Worm (Caenorhabditis elegans) whole organism, L4 larva: ENCODE results near the gene F14E5.8.

Experiments
- D1046.2 ChIP-seq: fragments of 200-800 bp; sonication (Bioruptor generic); IDR thresholded peaks from 2 replicates; pipeline ENCODE4 v1.3.6; 2022; ENCODE audit warnings: missing genetic modification characterization, missing compliant biosample characterization
- F37D6.2 ChIP-seq: sonication (generic microtip); optimal IDR thresholded peaks from 2 replicates; lab custom pipeline; 2016; ENCODE audit warnings: mild to moderate bottlenecking, missing genetic modification characterization, missing compliant biosample characterization
- F49E8.2 ChIP-seq: sonication (generic microtip); optimal IDR thresholded peaks from 2 replicates; lab custom pipeline; 2016; ENCODE audit warnings: missing compliant biosample characterization, mild to moderate bottlenecking, missing genetic modification characterization, borderline replicate concordance
- Y48G9A.11 ChIP-seq: fragments of 200-800 bp; sonication (Bioruptor generic); IDR thresholded peaks from 2 replicates; pipeline ENCODE4 v1.3.6; 2022; ENCODE audit warnings: missing genetic modification reagents, missing genetic modification characterization, missing compliant biosample characterization
- Y5F2A.4 ChIP-seq: fragments of 200-800 bp; sonication (Bioruptor generic); optimal IDR thresholded peaks from 2 replicates; lab custom pipeline; 2018; ENCODE audit warnings: mild to moderate bottlenecking, missing genetic modification characterization, missing compliant biosample characterization
- ZK546.5 ChIP-seq, 2 experiments: sonication (generic microtip); optimal IDR thresholded peaks; 2 replicates each; lab custom pipeline; 2017; ENCODE audit warnings: missing biosample characterization in 2 of 2, missing genetic modification characterization in 2 of 2
- attf-4 ChIP-seq: sonication (generic microtip); optimal IDR thresholded peaks from 3 replicates; lab custom pipeline; 2017; ENCODE audit warnings: missing biosample characterization, missing genetic modification characterization
- ceh-28 ChIP-seq: fragments of 150-350 bp; optimal IDR thresholded peaks from 2 replicates; lab custom pipeline; 2014; ENCODE audit warnings: missing biosample characterization, missing genetic modification reagents, missing genetic modification characterization
- ceh-44 ChIP-seq: fragments of 200-800 bp; sonication (Bioruptor generic); IDR thresholded peaks from 2 replicates; pipeline ENCODE4 v1.3.6; 2022; ENCODE audit warnings: missing genetic modification reagents, missing genetic modification characterization, missing compliant biosample characterization
- ceh-82 ChIP-seq: sonication (generic microtip); optimal IDR thresholded peaks from 2 replicates; lab custom pipeline; 2017; ENCODE audit warnings: missing biosample characterization, missing genetic modification characterization
- ces-1 ChIP-seq: fragments of 150-350 bp; sonication (generic microtip); optimal IDR thresholded peaks from 4 replicates; lab custom pipeline; 2014; ENCODE audit warnings: missing biosample characterization, missing genetic modification reagents, missing genetic modification characterization
- daf-12 ChIP-seq: fragments of 150-350 bp; optimal IDR thresholded peaks from 2 replicates; lab custom pipeline; 2014; ENCODE audit warnings: missing biosample characterization, missing genetic modification reagents, missing genetic modification characterization
- daf-16 ChIP-seq, 3 experiments: sonication (generic microtip); optimal IDR thresholded peaks; 2 replicates each; lab custom pipeline; 2016 to 2017; ENCODE audit warnings: missing genetic modification characterization in 3 of 3, missing genetic modification reagents in 3 of 3, mild to moderate bottlenecking in 2 of 3, missing compliant biosample characterization in 2 of 3, missing biosample characterization in 1 of 3, moderate library complexity in 1 of 3
- daf-19 ChIP-seq: fragments of 200-800 bp; sonication (Bioruptor generic); conservative IDR thresholded peaks from 2 replicates; pipeline ENCODE4 v1.3.6; 2022; ENCODE audit warnings: missing genetic modification characterization, missing compliant biosample characterization
- dmd-6 ChIP-seq: fragments of 200-800 bp; sonication (Bioruptor generic); IDR thresholded peaks from 2 replicates; pipeline ENCODE4 v1.3.6; 2022; ENCODE audit warnings: missing genetic modification reagents, missing genetic modification characterization, missing compliant biosample characterization
- dmd-8 ChIP-seq: fragments of 200-800 bp; sonication (Bioruptor generic); IDR thresholded peaks from 2 replicates; pipeline ENCODE4 v1.3.6; 2022; ENCODE audit warnings: missing genetic modification characterization, missing compliant biosample characterization
- dpl-1 ChIP-seq: fragments of 150-350 bp; optimal IDR thresholded peaks from 2 replicates; lab custom pipeline; 2014; ENCODE audit warnings: missing biosample characterization, missing genetic modification reagents, missing genetic modification characterization
- dve-1 ChIP-seq: sonication (generic microtip); optimal IDR thresholded peaks from 2 replicates; lab custom pipeline; 2017; ENCODE audit warnings: antibody characterized with exemption, mild to moderate bottlenecking, missing genetic modification characterization, missing compliant biosample characterization; ENCODE audit not compliant: insufficient read depth
- fos-1 ChIP-seq: fragments of 150-350 bp; optimal IDR thresholded peaks from 2 replicates; lab custom pipeline; 2014; ENCODE audit warnings: missing biosample characterization, missing genetic modification characterization
- gei-8 ChIP-seq: fragments of 200-800 bp; sonication (Bioruptor generic); optimal IDR thresholded peaks from 2 replicates; lab custom pipeline; 2018; ENCODE audit warnings: mild to moderate bottlenecking, missing genetic modification characterization, missing compliant biosample characterization
- hlh-11 ChIP-seq: fragments of 200-800 bp; sonication (Bioruptor generic); optimal IDR thresholded peaks from 2 replicates; lab custom pipeline; 2018; ENCODE audit warnings: mild to moderate bottlenecking, missing genetic modification characterization, missing compliant biosample characterization
- jun-1 ChIP-seq: fragments of 150-350 bp; optimal IDR thresholded peaks from 2 replicates; lab custom pipeline; 2014; ENCODE audit warnings: missing biosample characterization, missing genetic modification reagents, missing genetic modification characterization
- lim-7 ChIP-seq: fragments of 200-800 bp; sonication (Bioruptor generic); IDR thresholded peaks from 2 replicates; pipeline ENCODE4 v1.3.6; 2022; ENCODE audit warnings: missing genetic modification characterization, missing compliant biosample characterization
- lin-15B ChIP-seq: fragments of 150-350 bp; sonication (generic microtip); optimal IDR thresholded peaks from 3 replicates; lab custom pipeline; 2014; ENCODE audit warnings: missing biosample characterization, missing genetic modification characterization
- lin-29 ChIP-seq: fragments of 200-800 bp; sonication (Bioruptor generic); IDR thresholded peaks from 2 replicates; pipeline ENCODE4 v1.3.6; 2022; ENCODE audit warnings: missing genetic modification reagents, missing genetic modification characterization, missing compliant biosample characterization
- lir-3 ChIP-seq: sonication (generic microtip); optimal IDR thresholded peaks from 2 replicates; lab custom pipeline; 2016; ENCODE audit warnings: mild to moderate bottlenecking, missing genetic modification characterization, missing compliant biosample characterization
- lsy-2 ChIP-seq, 2 experiments: fragments of 150-350 bp in 1 of 2; sonication (generic microtip) in 1 of 2; optimal IDR thresholded peaks; 2 replicates each; lab custom pipeline; 2014 to 2017; ENCODE audit warnings: missing biosample characterization in 2 of 2, missing genetic modification characterization in 2 of 2
- mxl-3 ChIP-seq: fragments of 200-800 bp; sonication (Bioruptor generic); optimal IDR thresholded peaks from 2 replicates; lab custom pipeline; 2018; ENCODE audit warnings: mild to moderate bottlenecking, missing genetic modification characterization, missing compliant biosample characterization
- nhr-10 ChIP-seq: fragments of 150-350 bp; optimal IDR thresholded peaks from 2 replicates; lab custom pipeline; 2014; ENCODE audit warnings: missing biosample characterization, missing genetic modification characterization
- nhr-102 ChIP-seq: sonication (generic microtip); optimal IDR thresholded peaks from 2 replicates; lab custom pipeline; 2016; ENCODE audit warnings: mild to moderate bottlenecking, missing genetic modification characterization, moderate library complexity, missing compliant biosample characterization
- nhr-11 ChIP-seq: fragments of 150-350 bp; optimal IDR thresholded peaks from 2 replicates; lab custom pipeline; 2014; ENCODE audit warnings: missing biosample characterization, missing genetic modification characterization
- nhr-25 ChIP-seq: sonication (generic microtip); optimal IDR thresholded peaks from 2 replicates; lab custom pipeline; 2017; ENCODE audit warnings: missing genetic modification characterization, mild to moderate bottlenecking, missing compliant biosample characterization, antibody characterized with exemption, moderate library complexity, borderline replicate concordance; ENCODE audit not compliant: insufficient read depth
- nhr-28 ChIP-seq: fragments of 150-350 bp; optimal IDR thresholded peaks from 2 replicates; lab custom pipeline; 2014; ENCODE audit warnings: missing biosample characterization, missing genetic modification characterization
- nhr-41 ChIP-seq: fragments of 200-800 bp; sonication (Bioruptor generic); IDR thresholded peaks from 2 replicates; pipeline ENCODE4 v1.3.6; 2022; ENCODE audit warnings: missing genetic modification reagents, missing genetic modification characterization, missing compliant biosample characterization
- nhr-48 ChIP-seq: sonication (generic microtip); optimal IDR thresholded peaks from 2 replicates; lab custom pipeline; 2016; ENCODE audit warnings: mild to moderate bottlenecking, missing genetic modification characterization, missing compliant biosample characterization
- nhr-76 ChIP-seq: fragments of 150-350 bp; optimal IDR thresholded peaks from 2 replicates; lab custom pipeline; 2014; ENCODE audit warnings: missing biosample characterization, missing genetic modification characterization
- nhr-77 ChIP-seq: fragments of 150-350 bp; optimal IDR thresholded peaks from 2 replicates; lab custom pipeline; 2014; ENCODE audit warnings: missing biosample characterization, missing genetic modification characterization
- php-3 ChIP-seq: fragments of 200-800 bp; sonication (Bioruptor generic); IDR thresholded peaks from 2 replicates; pipeline ENCODE4 v1.3.6; 2022; ENCODE audit warnings: missing genetic modification reagents, missing genetic modification characterization, missing compliant biosample characterization
- pqm-1 ChIP-seq: sonication (generic microtip); optimal IDR thresholded peaks from 2 replicates; lab custom pipeline; 2017; ENCODE audit warnings: missing biosample characterization, missing genetic modification characterization
- rbr-2 ChIP-seq: sonication (generic microtip); optimal IDR thresholded peaks from 2 replicates; lab custom pipeline; 2016; ENCODE audit warnings: missing genotype, missing genetic modification characterization, missing compliant biosample characterization
- saeg-2 ChIP-seq: fragments of 200-800 bp; sonication (Bioruptor generic); IDR thresholded peaks from 2 replicates; pipeline ENCODE4 v1.3.6; 2022; ENCODE audit warnings: missing genetic modification reagents, missing genetic modification characterization, missing compliant biosample characterization
- set-16 ChIP-seq: fragments of 200-800 bp; sonication (Bioruptor generic); IDR thresholded peaks from 2 replicates; pipeline ENCODE4 v1.3.6; 2022; ENCODE audit warnings: missing genetic modification reagents, missing genetic modification characterization, missing compliant biosample characterization
- spr-1 ChIP-seq: sonication (generic microtip); optimal IDR thresholded peaks from 2 replicates; lab custom pipeline; 2016; ENCODE audit warnings: mild to moderate bottlenecking, missing genetic modification characterization, missing compliant biosample characterization
- tag-97 ChIP-seq: fragments of 200-800 bp; sonication (Bioruptor generic); IDR thresholded peaks from 2 replicates; pipeline ENCODE4 v1.3.6; 2022; ENCODE audit warnings: missing genetic modification characterization, missing compliant biosample characterization
- tra-1 ChIP-seq: fragments of 200-800 bp; sonication (Bioruptor generic); IDR thresholded peaks from 2 replicates; pipeline ENCODE4 v1.3.6; 2022; ENCODE audit warnings: missing genetic modification reagents, missing genetic modification characterization, missing compliant biosample characterization
- unc-62 ChIP-seq, 3 experiments: fragments of 150-350 bp in 1 of 3; sonication (generic microtip); optimal IDR thresholded peaks in 2 of 3; peaks in 1 of 3; 1 replicate in 1 of 3; 2 replicates in 2 of 3; lab custom pipeline; 2014 to 2017; ENCODE audit warnings: missing biosample characterization in 3 of 3, missing genetic modification characterization in 3 of 3, missing genetic modification reagents in 3 of 3, missing genotype in 1 of 3
- vab-7 ChIP-seq: fragments of 200-800 bp; sonication (Bioruptor generic); IDR thresholded peaks from 2 replicates; pipeline ENCODE4 v1.3.6; 2022; ENCODE audit warnings: missing genetic modification reagents, missing genetic modification characterization, missing compliant biosample characterization
- zag-1 ChIP-seq: fragments of 150-350 bp; optimal IDR thresholded peaks from 2 replicates; lab custom pipeline; 2014; ENCODE audit warnings: missing biosample characterization, missing genetic modification characterization
- zip-11 ChIP-seq: fragments of 200-800 bp; sonication (Bioruptor generic); IDR thresholded peaks from 2 replicates; pipeline ENCODE4 v1.3.6; 2022; ENCODE audit warnings: missing genetic modification characterization, missing compliant biosample characterization

F14E5.8 gene

DNA sequence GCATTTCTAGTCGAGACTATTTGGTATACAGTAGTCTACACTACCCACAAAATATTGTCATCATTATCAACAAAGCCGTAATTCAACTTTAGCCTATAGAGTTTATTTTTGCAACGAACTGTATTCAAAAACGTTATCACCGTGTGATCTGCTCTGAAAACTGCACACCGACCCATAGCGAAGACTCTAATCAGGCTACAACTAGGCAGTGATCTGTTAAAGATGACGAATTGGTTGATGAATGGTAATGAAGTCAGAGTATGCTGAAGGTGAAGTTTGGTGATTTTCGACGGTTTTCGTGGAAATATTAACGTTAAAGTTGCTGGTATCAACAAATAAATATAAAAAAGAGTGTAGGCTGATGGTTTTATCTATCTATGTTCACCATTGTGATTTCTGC, 33.0 kb upstream of the F14E5.8 start (continued):
- TF ChIP-seq ZK546.5 (tag; optimal IDR thresholded peaks at IDR 0.05; lab: Kevin White, UChicago) (no peak), daf-12 (no peak), hlh-11 (tag; lab: Kevin White, UChicago) (peak; percentile 76), zip-11 (GFP tag; lab: Robert Waterston, UW) (no peak)

DNA sequence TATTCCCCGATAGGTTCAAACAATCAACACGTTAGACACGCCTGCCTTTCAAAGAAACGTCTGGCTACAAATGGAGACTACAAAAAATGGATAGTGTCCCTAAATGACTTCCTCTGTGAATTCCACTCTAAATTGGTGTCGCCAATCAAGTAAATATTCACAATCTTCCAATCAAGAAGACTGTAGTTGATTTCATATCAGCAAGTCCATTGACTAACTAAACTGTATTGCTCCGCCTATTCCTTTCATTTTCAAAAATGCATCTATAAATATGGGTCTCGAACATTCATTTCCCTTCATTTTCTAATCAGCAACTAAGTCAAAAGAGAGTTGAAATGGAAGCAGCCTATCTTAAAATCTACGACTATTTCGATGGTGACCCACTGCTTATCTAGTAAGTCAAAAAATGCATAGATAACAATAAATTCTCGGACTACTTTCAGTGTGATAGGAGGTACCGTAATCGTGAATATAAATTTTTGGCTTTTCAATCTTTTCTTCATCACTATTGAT, 31.8 kb upstream of the F14E5.8 start, which contains the start of gene drd-1:
Gene drd-1, plus strand, starts transcription at position 51 of the 513 bp plus-strand sequence.
- peak; percentile 92 for TF ChIP-seq nhr-28 (tag; lab: Kevin White, UChicago)
- TF ChIP-seq ces-1 (GFP tag; lab: Kevin White, UChicago) = no peak
- no peak for TF ChIP-seq daf-19 (GFP tag; lab: Robert Waterston, UW)
- no peak for TF ChIP-seq spr-1
- no peak for TF ChIP-seq dmd-8 (GFP tag; lab: Robert Waterston, UW)
- no peak for TF ChIP-seq vab-7 (GFP tag; lab: Robert Waterston, UW)
- peak; percentile 71 for TF ChIP-seq dve-1 (tag; lab: Kevin White, UChicago)
- peak; percentile 72 for TF ChIP-seq nhr-77 (tag; lab: Kevin White, UChicago)
- TF ChIP-seq rbr-2 (tag; lab: Kevin White, UChicago) = no peak
- TF ChIP-seq nhr-41 (GFP tag; lab: Robert Waterston, UW) = peak; percentile 42; the same call in 1 of the 2 replicates
- no peak for TF ChIP-seq gei-8 (GFP tag; lab: Kevin White, UChicago)
- no peak for TF ChIP-seq nhr-76
- TF ChIP-seq lsy-2 (tag; optimal IDR thresholded peaks at IDR 0.05; lab: Kevin White, UChicago) = peak in 1 of 2 experiments; percentile 38
- peak; percentile 56 for TF ChIP-seq nhr-48 (tag; lab: Kevin White, UChicago)
- TF ChIP-seq daf-16 (GFP tag; optimal IDR thresholded peaks at IDR 0.05; lab: Kevin White, UChicago) = no peak
- peak; percentile 61 for TF ChIP-seq daf-16 (tag; optimal IDR thresholded peaks at IDR 0.05; lab: Kevin White, UChicago)
- no peak for TF ChIP-seq nhr-25
- no peak for TF ChIP-seq attf-4 (tag; lab: Kevin White, UChicago)
- no peak for TF ChIP-seq ceh-44 (GFP tag; lab: Robert Waterston, UW)
- TF ChIP-seq lin-29 (GFP tag; lab: Robert Waterston, UW) = no peak
- TF ChIP-seq nhr-11 (tag; lab: Kevin White, UChicago) = no peak
- TF ChIP-seq F37D6.2 (tag; lab: Kevin White, UChicago) = no peak
- TF ChIP-seq lim-7 (GFP tag; lab: Robert Waterston, UW) = no peak
- TF ChIP-seq php-3 = peak; percentile 58; the same call in 1 of the 2 replicates
- no peak for TF ChIP-seq saeg-2 (GFP tag; lab: Robert Waterston, UW)
- TF ChIP-seq ceh-28 = no peak
- TF ChIP-seq Y5F2A.4 (GFP tag; lab: Kevin White, UChicago) = no peak
- peak; percentile 99 for TF ChIP-seq pqm-1 (tag; lab: Kevin White, UChicago)
- no peak for TF ChIP-seq set-16 (GFP tag; lab: Robert Waterston, UW)
- TF ChIP-seq mxl-3 (GFP tag; lab: Kevin White, UChicago) = peak; percentile 11
- TF ChIP-seq fos-1 (tag; lab: Kevin White, UChicago) = peak; percentile 37
- TF ChIP-seq F49E8.2 = no peak
- no peak for TF ChIP-seq D1046.2 (GFP tag; lab: Robert Waterston, UW)
- TF ChIP-seq lir-3 (tag; lab: Kevin White, UChicago) = no peak
- TF ChIP-seq ceh-82 (tag; lab: Kevin White, UChicago) = no peak
- peak in 1 of 2 experiments; percentile 84 for TF ChIP-seq unc-62 (GFP tag; optimal IDR thresholded peaks at IDR 0.05 in 1 of 2; lab: Kevin White, UChicago)
- no peak for TF ChIP-seq unc-62 (tag; optimal IDR thresholded peaks at IDR 0.05; lab: Kevin White, UChicago)
- TF ChIP-seq lin-15B (tag; lab: Kevin White, UChicago) = no peak
- TF ChIP-seq tag-97 (GFP tag; lab: Robert Waterston, UW) = no peak
- no peak for TF ChIP-seq zag-1 (tag; lab: Kevin White, UChicago)
- TF ChIP-seq tra-1 = 0 out of 2 replicates have a peak, but pooled peaks have one; percentile 16
- TF ChIP-seq nhr-102 (tag; lab: Kevin White, UChicago) = peak; percentile 33
- TF ChIP-seq Y48G9A.11 (GFP tag; lab: Robert Waterston, UW) = no peak
- TF ChIP-seq dmd-6 (GFP tag; lab: Robert Waterston, UW) = peak; percentile 92
- peak; percentile 37 for TF ChIP-seq jun-1 (tag; lab: Kevin White, UChicago)
- no peak for TF ChIP-seq dpl-1
- no peak for TF ChIP-seq nhr-10 (tag; lab: Kevin White, UChicago)
